Fruit fly (Drosophila melanogaster) whole organism, embryonic: ENCODE results near the gene CG15249.

Experiments
- Asciz ChIP-seq: fragments of 200-800 bp; sonication (Bioruptor generic); optimal IDR thresholded peaks from 2 replicates; lab custom pipeline; 2017; ENCODE audit warnings: missing biosample characterization, mild to moderate bottlenecking, missing genetic modification characterization, missing genetic modification reagents
- B-H1 ChIP-seq: fragments of 200-800 bp; sonication (Bioruptor generic); IDR thresholded peaks from 3 replicates; pipeline ENCODE4 v1.3.6; 2022; ENCODE audit warnings: missing biosample characterization, missing genetic modification characterization
- CG10274 ChIP-seq: fragments of 200-800 bp; sonication (Bioruptor generic); optimal IDR thresholded peaks from 3 replicates; lab custom pipeline; 2017; ENCODE audit warnings: missing biosample characterization, mild to moderate bottlenecking, missing genetic modification characterization
- CG11247 ChIP-seq: fragments of 200-800 bp; sonication (Bioruptor generic); IDR thresholded peaks from 2 replicates; pipeline ENCODE4 v1.3.6; 2022; ENCODE audit warnings: missing biosample characterization, missing genetic modification characterization
- CG11723 ChIP-seq: fragments of 200-800 bp; sonication (Bioruptor generic); optimal IDR thresholded peaks from 2 replicates; lab custom pipeline; 2017; ENCODE audit warnings: missing biosample characterization, mild to moderate bottlenecking, missing genetic modification characterization
- CG12236 ChIP-seq: fragments of 200-800 bp; sonication (Bioruptor generic); optimal IDR thresholded peaks from 2 replicates; lab custom pipeline; 2016; ENCODE audit warnings: missing biosample characterization, missing genetic modification characterization
- CG13894 ChIP-seq: fragments of 200-800 bp; sonication (Bioruptor generic); optimal IDR thresholded peaks from 3 replicates; lab custom pipeline; 2018; ENCODE audit warnings: missing biosample characterization, mild to moderate bottlenecking, missing genetic modification characterization, moderate library complexity
- CG15479 ChIP-seq: fragments of 200-800 bp; sonication (Bioruptor generic); optimal IDR thresholded peaks from 3 replicates; lab custom pipeline; 2019; ENCODE audit warnings: missing biosample characterization, mild to moderate bottlenecking, missing genetic modification characterization, moderate library complexity
- CG1603 ChIP-seq: fragments of 200-800 bp; sonication (Bioruptor generic); optimal IDR thresholded peaks from 2 replicates; lab custom pipeline; 2019; ENCODE audit warnings: missing biosample characterization, mild to moderate bottlenecking, missing genetic modification characterization, moderate library complexity
- CG1647 ChIP-seq: fragments of 200-800 bp; sonication (Bioruptor generic); optimal IDR thresholded peaks from 3 replicates; lab custom pipeline; 2016; ENCODE audit warnings: missing biosample characterization, missing genetic modification characterization
- CG17802 ChIP-seq: fragments of 200-800 bp; sonication (Bioruptor generic); optimal IDR thresholded peaks from 2 replicates; lab custom pipeline; 2018; ENCODE audit warnings: missing biosample characterization, mild to moderate bottlenecking, missing genetic modification characterization, moderate library complexity
- CG1792 ChIP-seq: fragments of 200-800 bp; sonication (Bioruptor generic); optimal IDR thresholded peaks from 2 replicates; lab custom pipeline; 2016; ENCODE audit warnings: missing biosample characterization, missing genetic modification characterization
- CG18011 ChIP-seq: fragments of 200-800 bp; sonication (Bioruptor generic); optimal IDR thresholded peaks from 2 replicates; lab custom pipeline; 2017; ENCODE audit warnings: missing biosample characterization, missing genetic modification characterization, mild to moderate bottlenecking, moderate library complexity, missing genotype
- CG2129 ChIP-seq: fragments of 200-800 bp; sonication (Bioruptor generic); IDR thresholded peaks from 2 replicates; pipeline ENCODE4 v1.3.6; 2022; ENCODE audit warnings: missing biosample characterization, missing genetic modification characterization; ENCODE audit not compliant: partially characterized antibody
- CG30403 ChIP-seq: fragments of 200-800 bp; sonication (Bioruptor generic); optimal IDR thresholded peaks from 3 replicates; lab custom pipeline; 2016; ENCODE audit warnings: missing biosample characterization, missing genetic modification characterization
- CG5180 ChIP-seq: fragments of 200-800 bp; sonication (Bioruptor generic); optimal IDR thresholded peaks from 3 replicates; lab custom pipeline; 2017; ENCODE audit warnings: missing biosample characterization, missing genetic modification characterization, mild to moderate bottlenecking, moderate library complexity, missing genetic modification reagents
- CG6683 ChIP-seq: fragments of 200-800 bp; sonication (Bioruptor generic); optimal IDR thresholded peaks from 2 replicates; lab custom pipeline; 2017; ENCODE audit warnings: missing biosample characterization, mild to moderate bottlenecking, missing genetic modification characterization, missing genetic modification reagents
- CG6765 ChIP-seq: fragments of 200-800 bp; sonication (Bioruptor generic); optimal IDR thresholded peaks from 3 replicates; lab custom pipeline; 2017; ENCODE audit warnings: missing biosample characterization, mild to moderate bottlenecking, missing genetic modification characterization
- Dip3 ChIP-seq: fragments of 200-800 bp; sonication (Bioruptor generic); optimal IDR thresholded peaks from 3 replicates; lab custom pipeline; 2016; ENCODE audit warnings: missing biosample characterization, missing genetic modification characterization
- Elba2 ChIP-seq: fragments of 200-800 bp; sonication (Bioruptor generic); optimal IDR thresholded peaks from 3 replicates; lab custom pipeline; 2016; ENCODE audit warnings: missing biosample characterization, missing genetic modification characterization
- Fer3 ChIP-seq: fragments of 200-800 bp; sonication (Bioruptor generic); optimal IDR thresholded peaks from 2 replicates; lab custom pipeline; 2018; ENCODE audit warnings: missing biosample characterization, mild to moderate bottlenecking, missing genetic modification characterization, moderate library complexity
- Gsc ChIP-seq: fragments of 200-800 bp; sonication (Bioruptor generic); IDR thresholded peaks from 2 replicates; pipeline ENCODE4 v1.3.6; 2022; ENCODE audit warnings: missing biosample characterization, missing genetic modification characterization
- HmgD ChIP-seq: fragments of 200-800 bp; sonication (Bioruptor generic); optimal IDR thresholded peaks from 3 replicates; lab custom pipeline; 2016; ENCODE audit warnings: missing biosample characterization, missing genetic modification characterization
- HmgZ ChIP-seq: fragments of 200-800 bp; sonication (Bioruptor generic); optimal IDR thresholded peaks from 2 replicates; lab custom pipeline; 2018; ENCODE audit warnings: missing biosample characterization, mild to moderate bottlenecking, missing genetic modification characterization
- Jarid2 ChIP-seq: fragments of 200-800 bp; sonication (Bioruptor generic); optimal IDR thresholded peaks from 3 replicates; lab custom pipeline; 2017; ENCODE audit warnings: mild to moderate bottlenecking, missing biosample characterization, missing genetic modification reagents, missing genetic modification characterization
- Lim3 ChIP-seq: fragments of 200-800 bp; sonication (Bioruptor generic); IDR thresholded peaks from 2 replicates; pipeline ENCODE4 v1.3.6; 2022; ENCODE audit warnings: missing biosample characterization, missing genetic modification characterization
- Rfx ChIP-seq: fragments of 200-800 bp; sonication (Bioruptor generic); IDR thresholded peaks from 2 replicates; pipeline ENCODE4 v1.3.6; 2022; ENCODE audit warnings: missing biosample characterization, missing genetic modification characterization
- Stat92E ChIP-seq, 3 experiments: fragments of >200 bp in 2 of 3; fragments of 200-800 bp in 1 of 3; sonication (Bioruptor generic) in 1 of 3; optimal IDR thresholded peaks; 2 replicates each; lab custom pipeline; 2017 to 2019; ENCODE audit warnings: missing biosample characterization in 3 of 3, missing genetic modification characterization in 3 of 3, mild to moderate bottlenecking in 1 of 3, moderate library complexity in 1 of 3
- ap ChIP-seq: fragments of 200-800 bp; sonication (Bioruptor generic); IDR thresholded peaks from 2 replicates; pipeline ENCODE4 v1.3.6; 2022; ENCODE audit warnings: missing biosample characterization, missing genetic modification characterization
- br ChIP-seq: fragments of >200 bp; optimal IDR thresholded peaks from 2 replicates; lab custom pipeline; 2017
- dmrt99B ChIP-seq: fragments of 200-800 bp; sonication (Bioruptor generic); optimal IDR thresholded peaks from 2 replicates; lab custom pipeline; 2018; ENCODE audit warnings: missing biosample characterization, mild to moderate bottlenecking, missing genetic modification characterization, moderate library complexity
- eve ChIP-seq, 2 experiments: fragments of >200 bp; optimal IDR thresholded peaks; 2 replicates each; lab custom pipeline; 2017; ENCODE audit warnings: missing biosample characterization in 2 of 2, missing genetic modification characterization in 2 of 2
- gro ChIP-seq: fragments of 200-800 bp; sonication (Bioruptor generic); optimal IDR thresholded peaks from 2 replicates; lab custom pipeline; 2016; ENCODE audit warnings: missing biosample characterization, missing genetic modification characterization
- hth ChIP-seq: fragments of >200 bp; optimal IDR thresholded peaks from 2 replicates; lab custom pipeline; 2017; ENCODE audit warnings: inconsistent platforms
- jumu ChIP-seq: fragments of 200-800 bp; sonication (Bioruptor generic); optimal IDR thresholded peaks from 3 replicates; lab custom pipeline; 2016; ENCODE audit warnings: missing biosample characterization, missing genetic modification characterization
- ken ChIP-seq: fragments of 200-800 bp; sonication (Bioruptor generic); IDR thresholded peaks from 3 replicates; pipeline ENCODE4 v1.3.6; 2022; ENCODE audit warnings: missing biosample characterization, missing genetic modification characterization
- nmo ChIP-seq: fragments of 200-800 bp; sonication (Bioruptor generic); optimal IDR thresholded peaks from 2 replicates; lab custom pipeline; 2018; ENCODE audit warnings: missing biosample characterization, mild to moderate bottlenecking, missing genetic modification characterization, moderate library complexity
- nom ChIP-seq: fragments of 200-800 bp; sonication (Bioruptor generic); optimal IDR thresholded peaks from 2 replicates; lab custom pipeline; 2017; ENCODE audit warnings: missing biosample characterization, missing genetic modification characterization, mild to moderate bottlenecking, moderate library complexity, missing genetic modification reagents
- pb ChIP-seq: fragments of 200-800 bp; sonication (Bioruptor generic); optimal IDR thresholded peaks from 3 replicates; lab custom pipeline; 2016; ENCODE audit warnings: missing biosample characterization, missing genetic modification characterization
- psq ChIP-seq: fragments of 200-800 bp; sonication (Bioruptor generic); optimal IDR thresholded peaks from 2 replicates; lab custom pipeline; 2017; ENCODE audit warnings: missing biosample characterization, missing genetic modification characterization
- schlank ChIP-seq: fragments of 200-800 bp; sonication (Bioruptor generic); optimal IDR thresholded peaks from 2 replicates; lab custom pipeline; 2018; ENCODE audit warnings: missing biosample characterization, mild to moderate bottlenecking, missing genetic modification characterization
- scrt ChIP-seq: fragments of 200-800 bp; sonication (Bioruptor generic); optimal IDR thresholded peaks from 2 replicates; lab custom pipeline; 2018; ENCODE audit warnings: missing biosample characterization, mild to moderate bottlenecking, missing genetic modification characterization, moderate library complexity
- so ChIP-seq: fragments of 200-800 bp; sonication (Bioruptor generic); IDR thresholded peaks from 3 replicates; pipeline ENCODE4 v1.3.6; 2022; ENCODE audit warnings: missing biosample characterization, missing genetic modification characterization
- tin ChIP-seq: fragments of 200-800 bp; sonication (Bioruptor generic); optimal IDR thresholded peaks from 3 replicates; lab custom pipeline; 2016; ENCODE audit warnings: missing biosample characterization, missing genetic modification characterization
- trem ChIP-seq: fragments of 200-800 bp; optimal IDR thresholded peaks from 3 replicates; lab custom pipeline; 2019; ENCODE audit warnings: missing biosample characterization, mild to moderate bottlenecking, missing genetic modification characterization, moderate library complexity
- vnd ChIP-seq: fragments of 200-800 bp; sonication (Bioruptor generic); IDR thresholded peaks from 3 replicates; pipeline ENCODE4 v1.3.6; 2022; ENCODE audit warnings: missing biosample characterization, missing genetic modification characterization; ENCODE audit not compliant: partially characterized antibody
- wek ChIP-seq: fragments of 200-800 bp; sonication (Bioruptor generic); optimal IDR thresholded peaks from 3 replicates; lab custom pipeline; 2018; ENCODE audit warnings: missing biosample characterization, mild to moderate bottlenecking, missing genetic modification characterization, moderate library complexity
- yki ChIP-seq: fragments of >200 bp; optimal IDR thresholded peaks from 3 replicates; lab custom pipeline; 2018
- zen ChIP-seq: fragments of 200-800 bp; sonication (Bioruptor generic); optimal IDR thresholded peaks from 3 replicates; lab custom pipeline; 2018; ENCODE audit warnings: missing biosample characterization, mild to moderate bottlenecking, missing genetic modification characterization, moderate library complexity

Gene CG15249

dm6 chrX:9875948-9876853 is 23.2 kb downstream of the CG15249 start, which contains the start of gene CG15247 (continued):
- TF ChIP-seq psq (GFP tag; lab: Kevin White, UChicago) (no peak), vnd (GFP tag; lab: Robert Waterston, UW) (no peak), nom (GFP tag; lab: Kevin White, UChicago) (no peak), tin (GFP tag; lab: Kevin White, UChicago) (peak; percentile 67), yki (lab: Kevin White, UChicago) (no peak), br (lab: Kevin White, UChicago) (no peak), CG5180 (GFP tag; lab: Kevin White, UChicago) (peak; percentile 33), CG10274 (peak; percentile 11), hth (no peak), B-H1 (GFP tag; lab: Robert Waterston, UW) (peak; percentile 68), CG1647 (GFP tag; lab: Kevin White, UChicago) (peak; percentile 3), eve (GFP tag; optimal IDR thresholded peaks at IDR 0.05; lab: Kevin White, UChicago) (peak in 1 of 2 experiments; percentile 66), CG2129 (GFP tag; lab: Robert Waterston, UW) (no peak), nmo (peak; percentile 82), Jarid2 (GFP tag; lab: Kevin White, UChicago) (no peak), Stat92E (GFP tag; optimal IDR thresholded peaks at IDR 0.05; lab: Kevin White, UChicago) (no peak), Gsc (GFP tag; lab: Robert Waterston, UW) (peak; percentile 31; the same call in 1 of the 2 replicates), CG11247 (peak; percentile 79), CG1603 (no peak), CG12236 (GFP tag; lab: Kevin White, UChicago) (peak; percentile 13), Rfx (GFP tag; lab: Robert Waterston, UW) (peak; percentile 88), CG6765 (GFP tag; lab: Kevin White, UChicago) (peak; percentile 24), dmrt99B (peak; percentile 81), CG6683 (GFP tag; lab: Kevin White, UChicago) (no peak), HmgD (GFP tag; lab: Kevin White, UChicago) (no peak), wek (GFP tag; lab: Kevin White, UChicago) (no peak), CG1792 (GFP tag; lab: Kevin White, UChicago) (peak; percentile 54), trem (tag; lab: Kevin White, UChicago) (peak; percentile 3), jumu (peak; percentile 75), so (peak; percentile 57; the same call in 1 of the 3 replicates), CG18011 (GFP tag; lab: Kevin White, UChicago) (peak; percentile 5), CG30403 (GFP tag; lab: Kevin White, UChicago) (peak; percentile 69), scrt (GFP tag; lab: Kevin White, UChicago) (peak; percentile 47), CG11723 (GFP tag; lab: Kevin White, UChicago) (peak; percentile 25), CG13894 (tag; lab: Kevin White, UChicago) (peak; percentile 23), Lim3 (no peak), ken (GFP tag; lab: Robert Waterston, UW) (peak; percentile 77), Asciz (GFP tag; lab: Kevin White, UChicago) (peak; percentile 46), CG15479 (no peak), schlank (no peak), zen (tag; lab: Kevin White, UChicago) (peak; percentile 40), Dip3 (GFP tag; lab: Kevin White, UChicago) (peak; percentile 71), gro (GFP tag; lab: Kevin White, UChicago) (peak; percentile 26), Fer3 (tag; lab: Kevin White, UChicago) (peak; percentile 73), Elba2 (GFP tag; lab: Kevin White, UChicago) (no peak), CG17802 (tag; lab: Kevin White, UChicago) (no peak), pb (GFP tag; lab: Kevin White, UChicago) (no peak), HmgZ (tag; lab: Kevin White, UChicago) (peak; percentile 49), ap (GFP tag; lab: Robert Waterston, UW) (peak; percentile 70)
